Worm (Caenorhabditis elegans): ENCODE data around the gene nxf-1.

Gene nxf-1

ce11 chrV:14462653-14463052, 47.8 kb upstream of the nxf-1 start:
- TF ChIP-seq daf-16 (GFP tag; optimal IDR thresholded peaks at IDR 0.05) = no peak
- TF ChIP-seq daf-16 (tag; optimal IDR thresholded peaks at IDR 0.05) = peak; percentile 58
- TF ChIP-seq mep-1 (tag; optimal IDR thresholded peaks at IDR 0.05) = no peak
- no peak for TF ChIP-seq arid-1 (GFP tag; conservative IDR thresholded peaks at IDR 0.05)
- no peak for TF ChIP-seq spr-1 (tag; optimal IDR thresholded peaks at IDR 0.05)
- TF ChIP-seq mxl-2 (GFP tag; conservative IDR thresholded peaks at IDR 0.05) = no peak
- peak; percentile 71 for TF ChIP-seq aha-1 (tag)
- TF ChIP-seq F49E8.2 (tag; optimal IDR thresholded peaks at IDR 0.05; ENCODE audit: borderline replicate concordance) = no peak
- no peak for TF ChIP-seq nhr-25 (tag; optimal IDR thresholded peaks at IDR 0.05; ENCODE audit: borderline replicate concordance, insufficient read depth)
- no peak for TF ChIP-seq spr-3 (GFP tag; optimal IDR thresholded peaks at IDR 0.05)
- TF ChIP-seq lir-3 (tag; optimal IDR thresholded peaks at IDR 0.05) = no peak
- TF ChIP-seq dmd-8 (GFP tag; IDR thresholded peaks at IDR 0.05) = no peak
- TF ChIP-seq Y75B8A.6 (GFP tag; IDR thresholded peaks at IDR 0.05) = no peak
- no peak for TF ChIP-seq ceh-62 (tag; optimal IDR thresholded peaks at IDR 0.05)
- no peak for TF ChIP-seq lin-29 (GFP tag; IDR thresholded peaks at IDR 0.05)
- TF ChIP-seq mdt-29 (GFP tag; IDR thresholded peaks at IDR 0.05) = no peak
- TF ChIP-seq daf-12 (tag; optimal IDR thresholded peaks at IDR 0.05) = no peak
- no peak for TF ChIP-seq nhr-6 (tag; optimal IDR thresholded peaks at IDR 0.05)

ce11 chrV:14460615-14461102, 45.8 kb upstream of the nxf-1 start, which contains the start of gene F08H9.2:
F08H9.2 (plus strand) TSS chrV:14460665.
- TF ChIP-seq set-16 (GFP tag; IDR thresholded peaks at IDR 0.05) (peak; percentile 72), unc-62 (GFP tag; optimal IDR thresholded peaks at IDR 0.05 in 1 of 2) (peak in 1 of 2 experiments; percentile 56), unc-62 (tag; optimal IDR thresholded peaks at IDR 0.05) (no peak), madf-5 (GFP tag; IDR thresholded peaks at IDR 0.05) (no peak)

ce11 chrV:14460122-14460521, 45.3 kb upstream of the nxf-1 start:
- TF ChIP-seq madf-5 (GFP tag; IDR thresholded peaks at IDR 0.05) (no peak), ceh-62 (tag; optimal IDR thresholded peaks at IDR 0.05) (no peak), mxl-3 (GFP tag; optimal IDR thresholded peaks at IDR 0.05) (no peak), daf-16 (GFP tag; optimal IDR thresholded peaks at IDR 0.05) (no peak), daf-16 (tag; optimal IDR thresholded peaks at IDR 0.05) (no peak), ceh-82 (tag; optimal IDR thresholded peaks at IDR 0.05) (no peak), unc-39 (tag; optimal IDR thresholded peaks at IDR 0.05) (no peak), tra-1 (GFP tag; IDR thresholded peaks at IDR 0.05) (no peak), tag-97 (GFP tag; IDR thresholded peaks at IDR 0.05) (no peak), saeg-2 (GFP tag; IDR thresholded peaks at IDR 0.05) (no peak), egl-43 (GFP tag; IDR thresholded peaks at IDR 0.05) (no peak), lin-1 (GFP tag; IDR thresholded peaks at IDR 0.05) (no peak), rbr-2 (tag; optimal IDR thresholded peaks at IDR 0.05) (no peak), aly-2 (tag; optimal IDR thresholded peaks at IDR 0.05) (no peak), ZK546.5 (tag; optimal IDR thresholded peaks at IDR 0.05) (no peak)

- TF ChIP-seq snpc-1.2 (GFP tag; IDR thresholded peaks at IDR 0.05) (peak; percentile 75; the same call in 1 of the 2 replicates), Y48G9A.11 (GFP tag; IDR thresholded peaks at IDR 0.05) (peak; percentile 62; the same call in 1 of the 2 replicates), mdl-1 (tag; optimal IDR thresholded peaks at IDR 0.05) (no peak), saeg-2 (GFP tag; IDR thresholded peaks at IDR 0.05) (no peak), aha-1 (tag) (no peak), arid-1 (GFP tag; conservative IDR thresholded peaks at IDR 0.05) (peak; percentile 51; the same call in 1 of the 2 replicates), spr-3 (GFP tag; optimal IDR thresholded peaks at IDR 0.05) (no peak), mes-2 (tag; optimal IDR thresholded peaks at IDR 0.05; ENCODE audit: poor library complexity, severe bottlenecking) (peak; percentile 10), F44E2.7 (GFP tag; IDR thresholded peaks at IDR 0.05) (no peak), jun-1 (tag; optimal IDR thresholded peaks at IDR 0.05) (no peak), T26A8.4 (GFP tag; IDR thresholded peaks at IDR 0.05) (no peak), F49E8.2 (tag; optimal IDR thresholded peaks at IDR 0.05; ENCODE audit: borderline replicate concordance) (peak; percentile 85), nhr-11 (tag; optimal IDR thresholded peaks at IDR 0.05) (no peak), Y75B8A.6 (GFP tag; IDR thresholded peaks at IDR 0.05) (no peak), sdz-12 (GFP tag; optimal IDR thresholded peaks at IDR 0.05) (no peak), hmg-1.1 (GFP tag; IDR thresholded peaks at IDR 0.05) (no peak), lin-39 (tag; optimal IDR thresholded peaks at IDR 0.05) (no peak), unc-130 (GFP tag; optimal IDR thresholded peaks at IDR 0.05) (peak; percentile 74), duxl-1 (tag; optimal IDR thresholded peaks at IDR 0.05; ENCODE audit: poor library complexity) (no peak), ctbp-1 (GFP tag; IDR thresholded peaks at IDR 0.05) (no peak), mdt-29 (GFP tag; IDR thresholded peaks at IDR 0.05) (no peak)
These were observed 42.3 kb upstream of the nxf-1 start, which contains the start of gene coh-3 for ce11 chrV:14457070-14457469. coh-3 (plus strand) TSS chrV:14457422.
